Worm (Caenorhabditis elegans): ENCODE results near the gene acl-1.

Gene acl-1

ce11 chrX:15846552-15846951 is 3.1 kb upstream of the acl-1 start:
- peak; percentile 71 for TF ChIP-seq elt-2 (tag; optimal IDR thresholded peaks at IDR 0.05)
- no peak for TF ChIP-seq jun-1 (tag; optimal IDR thresholded peaks at IDR 0.05)
- TF ChIP-seq egl-27 (tag; optimal IDR thresholded peaks at IDR 0.05) = no peak
- TF ChIP-seq pqm-1 (tag; optimal IDR thresholded peaks at IDR 0.05) = peak; percentile 5

- TF ChIP-seq pha-4 (tag; optimal IDR thresholded peaks at IDR 0.05) (peak; percentile 29), elt-2 (tag; optimal IDR thresholded peaks at IDR 0.05) (peak; percentile 61), hmg-11 (tag; optimal IDR thresholded peaks at IDR 0.05) (no peak), nhr-12 (tag; optimal IDR thresholded peaks at IDR 0.05) (no peak)
Observed at ce11 chrX:15847543-15848087, 2.1 kb upstream of the acl-1 start, which contains the start of gene F59F4.3. F59F4.3 (minus strand) TSS chrX:15847593.

ce11 chrX:15848867-15849266 is 818 bp upstream of the acl-1 start:
- TF ChIP-seq nhr-237 (tag; optimal IDR thresholded peaks at IDR 0.05) = no peak
- no peak for TF ChIP-seq nhr-76 (tag; optimal IDR thresholded peaks at IDR 0.05)
- no peak for TF ChIP-seq unc-62 (GFP tag; optimal IDR thresholded peaks at IDR 0.05)
- no peak for TF ChIP-seq aly-2 (tag; optimal IDR thresholded peaks at IDR 0.05)
- TF ChIP-seq mml-1 (tag; optimal IDR thresholded peaks at IDR 0.05) = no peak
- no peak for TF ChIP-seq skn-1 (tag; optimal IDR thresholded peaks at IDR 0.05)
- no peak for TF ChIP-seq mdl-1 (tag; optimal IDR thresholded peaks at IDR 0.05)
- TF ChIP-seq snpc-4 (tag; optimal IDR thresholded peaks at IDR 0.05) = no peak
- TF ChIP-seq egl-27 (tag; optimal IDR thresholded peaks at IDR 0.05) = no peak
- TF ChIP-seq ztf-11 (tag; optimal IDR thresholded peaks at IDR 0.05) = no peak
- no peak for TF ChIP-seq elt-1 (tag; optimal IDR thresholded peaks at IDR 0.05)
- no peak for TF ChIP-seq ZK546.5 (tag; optimal IDR thresholded peaks at IDR 0.05)
- TF ChIP-seq egl-5 (tag; optimal IDR thresholded peaks at IDR 0.05) = no peak
- TF ChIP-seq nhr-23 (tag; optimal IDR thresholded peaks at IDR 0.05) = no peak
- TF ChIP-seq unc-39 (tag; optimal IDR thresholded peaks at IDR 0.05) = no peak
- TF ChIP-seq R02D3.7 (tag; optimal IDR thresholded peaks at IDR 0.05) = no peak
- no peak for TF ChIP-seq nhr-77 (tag; optimal IDR thresholded peaks at IDR 0.05)
- TF ChIP-seq nhr-28 (tag; optimal IDR thresholded peaks at IDR 0.05) = no peak
- no peak for TF ChIP-seq nhr-43 (tag; optimal IDR thresholded peaks at IDR 0.05; ENCODE audit: poor library complexity, severe bottlenecking)

- no peak for TF ChIP-seq jun-1 (tag; optimal IDR thresholded peaks at IDR 0.05)
- peak; percentile 36 for TF ChIP-seq snpc-4 (tag; optimal IDR thresholded peaks at IDR 0.05)
Observed at ce11 chrX:15851013-15851412, 1.3 kb downstream of the acl-1 start.

ce11 chrX:15856853-15857252 is 7.2 kb downstream of the acl-1 start, which contains the start of gene F53H4.2:
F53H4.2 (plus strand) TSS chrX:15857153.
- TF ChIP-seq fkh-10 (GFP tag; optimal IDR thresholded peaks at IDR 0.05) (no peak), aly-2 (tag; optimal IDR thresholded peaks at IDR 0.05) (no peak), ceh-28 (tag; optimal IDR thresholded peaks at IDR 0.05) (no peak), daf-12 (tag; optimal IDR thresholded peaks at IDR 0.05) (no peak), fkh-2 (tag; optimal IDR thresholded peaks at IDR 0.05) (no peak), ceh-9 (tag; optimal IDR thresholded peaks at IDR 0.05) (no peak), pha-4 (tag; optimal IDR thresholded peaks at IDR 0.05) (no peak)

ce11 chrX:15860556-15861008 is 10.9 kb downstream of the acl-1 start, which contains the start of gene F53H4.6:
F53H4.6 (minus strand) TSS chrX:15860606.
- TF ChIP-seq egl-5 (tag; optimal IDR thresholded peaks at IDR 0.05) (no peak), elt-1 (tag; optimal IDR thresholded peaks at IDR 0.05) (no peak), fkh-10 (GFP tag; optimal IDR thresholded peaks at IDR 0.05) (no peak), lsy-12 (tag; optimal IDR thresholded peaks at IDR 0.05) (peak; percentile 62), lin-15B (tag; optimal IDR thresholded peaks at IDR 0.05) (peak; percentile 77), elt-3 (tag; optimal IDR thresholded peaks at IDR 0.05) (no peak), ZK546.5 (tag; optimal IDR thresholded peaks at IDR 0.05) (no peak), ztf-11 (tag; optimal IDR thresholded peaks at IDR 0.05) (no peak), mml-1 (tag; optimal IDR thresholded peaks at IDR 0.05) (no peak), ceh-9 (tag; optimal IDR thresholded peaks at IDR 0.05) (no peak)

All from whole organism, L3 larva.